Fruit fly (Drosophila melanogaster) Kc167 (cell line): ENCODE data around the gene Doc1.

Experiments used
- Myc ChIP-seq: fragments of >200 bp; optimal IDR thresholded peaks from 2 replicates; lab custom pipeline; 2017; ENCODE audit warnings: missing external identifiers
- Sin3A ChIP-seq: fragments of >200 bp; optimal IDR thresholded peaks from 2 replicates; lab custom pipeline; 2018; ENCODE audit warnings: missing external identifiers
- h ChIP-seq: fragments of >200 bp; optimal IDR thresholded peaks from 3 replicates; lab custom pipeline; 2018; ENCODE audit warnings: missing external identifiers
- insv ChIP-seq: fragments of >200 bp; optimal IDR thresholded peaks from 3 replicates; lab custom pipeline; 2018; ENCODE audit warnings: missing external identifiers
- psq ChIP-seq: fragments of >200 bp; optimal IDR thresholded peaks from 2 replicates; lab custom pipeline; 2017; ENCODE audit warnings: missing external identifiers
- ttk ChIP-seq: sonication (Bioruptor generic); optimal IDR thresholded peaks from 2 replicates; lab custom pipeline; 2017; ENCODE audit warnings: missing external identifiers

Gene Doc1

dm6 chr3L:9065997-9066441 lies 24.8 kb downstream of the Doc1 start, which contains the start of gene Argk1:
Gene Argk1 (minus strand): TSS chr3L:9066027.
- TF ChIP-seq Sin3A (lab: Kevin White, UChicago) (no peak), ttk (lab: Kevin White, UChicago) (no peak), insv (lab: Kevin White, UChicago) (no peak), h (no peak), psq (lab: Kevin White, UChicago) (no peak), Myc (no peak)

dm6 chr3L:9066509-9067021 lies 25.4 kb downstream of the Doc1 start:
- no peak for TF ChIP-seq insv (lab: Kevin White, UChicago)
- TF ChIP-seq Myc: no peak
- no peak for TF ChIP-seq ttk (lab: Kevin White, UChicago)
- no peak for TF ChIP-seq psq (lab: Kevin White, UChicago)
- TF ChIP-seq Sin3A (lab: Kevin White, UChicago): no peak
- TF ChIP-seq h: no peak

dm6 chr3L:9072062-9072730 lies 31.0 kb downstream of the Doc1 start:
- TF ChIP-seq Myc: no peak
- TF ChIP-seq ttk (lab: Kevin White, UChicago): no peak
- TF ChIP-seq psq (lab: Kevin White, UChicago): no peak
- no peak for TF ChIP-seq h
- no peak for TF ChIP-seq Sin3A (lab: Kevin White, UChicago)
- no peak for TF ChIP-seq insv (lab: Kevin White, UChicago)

dm6 chr3L:9072731-9073385 lies 31.7 kb downstream of the Doc1 start, which contains the start of the genes CG4911 and CG4942:
Gene CG4911 (minus strand): TSS chr3L:9072731.
Gene CG4942 (plus strand): TSS chr3L:9073105.
- TF ChIP-seq Sin3A (lab: Kevin White, UChicago): no peak

dm6 chr3L:9074285-9074684 lies 33.1 kb downstream of the Doc1 start, which contains the start of gene teq:
Gene teq (plus strand): TSS chr3L:9074643.
- TF ChIP-seq h (no peak), psq (lab: Kevin White, UChicago) (no peak), ttk (lab: Kevin White, UChicago) (no peak), insv (lab: Kevin White, UChicago) (no peak), Sin3A (lab: Kevin White, UChicago) (no peak), Myc (no peak)

dm6 chr3L:9074882-9075281 lies 33.7 kb downstream of the Doc1 start:
- TF ChIP-seq ttk (lab: Kevin White, UChicago): no peak
- TF ChIP-seq Myc: no peak
- no peak for TF ChIP-seq h
- TF ChIP-seq Sin3A (lab: Kevin White, UChicago): no peak

dm6 chr3L:9092356-9093103 lies 51.4 kb downstream of the Doc1 start, which contains the start of gene CG32032:
Gene CG32032 (plus strand): TSS chr3L:9093053.
- TF ChIP-seq psq (lab: Kevin White, UChicago) (no peak), h (no peak), Myc (no peak), ttk (lab: Kevin White, UChicago) (no peak), Sin3A (lab: Kevin White, UChicago) (no peak), insv (lab: Kevin White, UChicago) (no peak)
